Worm (Caenorhabditis elegans) whole organism, L4/young adult: ENCODE measurements around the gene mob-2.

Experiments used
- W03F9.2 ChIP-seq: fragments of 150-350 bp; optimal IDR thresholded peaks from 2 replicates; lab custom pipeline; 2014; ENCODE audit warnings: missing biosample characterization, missing genetic modification characterization
- dao-5 ChIP-seq: sonication (generic microtip); optimal IDR thresholded peaks from 2 replicates; lab custom pipeline; 2016; ENCODE audit warnings: missing genotype, missing genetic modification characterization, moderate library complexity, missing compliant biosample characterization
- him-1 ChIP-seq: sonication (generic microtip); optimal IDR thresholded peaks from 2 replicates; lab custom pipeline; 2016; ENCODE audit warnings: missing genotype, missing genetic modification reagents, missing genetic modification characterization, missing compliant biosample characterization

- TF ChIP-seq W03F9.2 (no peak), him-1 (tag; lab: Kevin White, UChicago) (no peak), dao-5 (tag; lab: Kevin White, UChicago) (no peak)
Measured at ce11 chrX:13145988-13146873, 23.6 kb downstream of the mob-2 start.
